Fruit fly (Drosophila melanogaster): Measurements from ENCODE around the gene CG6833.
A peak's percentile ranks its signal among the peaks of the same experiment; 100 is the strongest.

CG6833 gene

DNA sequence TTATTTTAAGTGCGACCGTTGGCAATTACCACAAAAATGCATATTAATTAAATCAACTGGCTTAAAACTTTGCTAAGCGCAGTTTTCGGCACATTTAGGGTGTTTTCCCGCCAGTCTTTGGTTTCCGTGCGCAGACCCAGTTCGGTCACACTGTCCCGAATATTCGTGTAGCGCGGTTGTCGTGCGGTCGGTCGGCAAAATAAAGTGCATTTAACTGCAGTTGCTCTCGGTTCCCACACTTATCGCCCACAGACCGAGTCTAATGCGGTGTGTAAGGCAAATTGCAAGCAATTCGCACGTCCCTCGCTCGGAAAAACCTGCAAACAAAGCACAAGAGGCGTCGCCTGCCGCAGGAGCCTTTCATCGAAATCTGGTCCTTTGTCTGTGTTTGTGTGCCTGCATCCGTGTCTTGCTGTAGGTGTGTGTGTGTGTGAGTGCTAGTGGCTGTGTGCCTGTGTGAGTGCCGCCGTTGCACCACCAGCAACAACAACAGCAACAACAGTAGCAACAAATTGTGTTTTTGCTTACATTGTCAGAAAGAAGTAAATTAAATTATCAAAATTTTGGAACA is 2.2 kb downstream of the CG6833 start, which contains the start of the genes CG13484 and Frl (continued):
- TF ChIP-seq Neu2 (GFP tag; optimal IDR thresholded peaks at IDR 0.05; ENCODE audit: borderline replicate concordance) (no peak), bigmax (GFP tag; optimal IDR thresholded peaks at IDR 0.05) (peak; percentile 12), CG11093 (GFP tag; IDR thresholded peaks at IDR 0.05) (no peak), bbx (GFP tag; IDR thresholded peaks at IDR 0.05; ENCODE audit: partially characterized antibody) (peak; percentile 52), Atf6 (GFP tag; IDR thresholded peaks at IDR 0.05) (no peak), CG31441 (GFP tag; IDR thresholded peaks at IDR 0.05) (peak; percentile 90), CG6683 (GFP tag; optimal IDR thresholded peaks at IDR 0.05) (peak; percentile 0), Atf3 (GFP tag; optimal IDR thresholded peaks at IDR 0.05) (no peak), Dad (GFP tag; optimal IDR thresholded peaks at IDR 0.05) (peak; percentile 6), CG7271 (tag; optimal IDR thresholded peaks at IDR 0.05) (peak; percentile 46), lmd (GFP tag; IDR thresholded peaks at IDR 0.05) (peak; percentile 13; the same call in 1 of the 2 replicates), CG16863 (GFP tag; optimal IDR thresholded peaks at IDR 0.05) (no peak), CG6689 (GFP tag; IDR thresholded peaks at IDR 0.05) (no peak), HmgD (GFP tag; optimal IDR thresholded peaks at IDR 0.05) (no peak), CG4404 (GFP tag; IDR thresholded peaks at IDR 0.05) (no peak), al (GFP tag; IDR thresholded peaks at IDR 0.05) (no peak), ranshi (GFP tag; IDR thresholded peaks at IDR 0.05) (no peak), Kr (GFP tag; optimal IDR thresholded peaks at IDR 0.05) (no peak), CG17186 (GFP tag; optimal IDR thresholded peaks at IDR 0.05) (peak; percentile 96), btn (GFP tag; optimal IDR thresholded peaks at IDR 0.05) (no peak), CG2129 (GFP tag; IDR thresholded peaks at IDR 0.05; ENCODE audit: partially characterized antibody) (no peak), MESR4 (GFP tag; optimal IDR thresholded peaks at IDR 0.05) (peak; percentile 92), mirr (GFP tag; optimal IDR thresholded peaks at IDR 0.05) (peak; percentile 32), CG12155 (GFP tag; optimal IDR thresholded peaks at IDR 0.05) (no peak), CG9609 (GFP tag; optimal IDR thresholded peaks at IDR 0.05) (peak; percentile 7), NC2α (GFP tag; optimal IDR thresholded peaks at IDR 0.05) (peak; percentile 24), slou (GFP tag; optimal IDR thresholded peaks at IDR 0.05) (no peak), CG14014 (GFP tag; IDR thresholded peaks at IDR 0.05) (0 out of 2 replicates have a peak, but pooled peaks have one; percentile 12), Trl (optimal IDR thresholded peaks at IDR 0.05) (no peak), Trl (GFP tag; optimal IDR thresholded peaks at IDR 0.05) (no peak), CoRest (tag; optimal IDR thresholded peaks at IDR 0.05) (peak; percentile 48), onecut (GFP tag; IDR thresholded peaks at IDR 0.05) (no peak), Nf-YB (GFP tag; optimal IDR thresholded peaks at IDR 0.05) (peak; percentile 53), prd (optimal IDR thresholded peaks at IDR 0.05) (no peak), prd (GFP tag; IDR thresholded peaks at IDR 0.05) (peak; percentile 52), odd (GFP tag; optimal IDR thresholded peaks at IDR 0.05) (peak; percentile 16), amos (GFP tag; IDR thresholded peaks at IDR 0.05; ENCODE audit: partially characterized antibody) (peak; percentile 58; the same call in 1 of the 2 replicates), Dip3 (GFP tag; optimal IDR thresholded peaks at IDR 0.05) (no peak), ase (GFP tag; IDR thresholded peaks at IDR 0.05) (no peak), CG6272 (GFP tag; IDR thresholded peaks at IDR 0.05) (no peak), CG13287 (GFP tag; IDR thresholded peaks at IDR 0.05; ENCODE audit: partially characterized antibody) (peak; percentile 56; the same call in 1 of the 2 replicates), CG7556 (GFP tag; optimal IDR thresholded peaks at IDR 0.05) (peak; percentile 2), Lhr (GFP tag; optimal IDR thresholded peaks at IDR 0.05) (peak; percentile 96), Spps (tag; optimal IDR thresholded peaks at IDR 0.05) (no peak), C15 (GFP tag; IDR thresholded peaks at IDR 0.05) (no peak), CG10462 (GFP tag; optimal IDR thresholded peaks at IDR 0.05) (no peak), NC2β (GFP tag; optimal IDR thresholded peaks at IDR 0.05) (peak; percentile 65), unpg (GFP tag; optimal IDR thresholded peaks at IDR 0.05) (peak; percentile 27), Dp (GFP tag; optimal IDR thresholded peaks at IDR 0.05) (peak; percentile 67), esg (GFP tag; conservative IDR thresholded peaks at IDR 0.05) (no peak), CG15514 (GFP tag; optimal IDR thresholded peaks at IDR 0.05) (peak; percentile 69)

Measured in whole organism, embryonic.